Fruit fly (Drosophila melanogaster) whole organism, pupa: ENCODE results near the gene Prosbeta5R2.

Source experiments
- CG10348 ChIP-seq: fragments of 200-800 bp; sonication (Bioruptor generic); IDR thresholded peaks from 2 replicates; pipeline ENCODE4 v1.3.6; 2022; ENCODE audit warnings: missing biosample characterization, missing genetic modification characterization
- CG34367 ChIP-seq: fragments of 200-800 bp; sonication (Bioruptor generic); optimal IDR thresholded peaks from 2 replicates; lab custom pipeline; 2018; ENCODE audit warnings: missing biosample characterization, mild to moderate bottlenecking, missing genetic modification characterization
- CG8301 ChIP-seq: fragments of 200-800 bp; sonication (Bioruptor generic); optimal IDR thresholded peaks from 2 replicates; lab custom pipeline; 2018; ENCODE audit warnings: missing biosample characterization, mild to moderate bottlenecking, missing genetic modification characterization
- CG9948 ChIP-seq: fragments of 200-800 bp; sonication (Bioruptor generic); optimal IDR thresholded peaks from 2 replicates; lab custom pipeline; 2018; ENCODE audit warnings: missing biosample characterization, mild to moderate bottlenecking, missing genetic modification characterization, moderate library complexity
- EcR ChIP-seq: fragments of 200-800 bp; sonication (Bioruptor generic); optimal IDR thresholded peaks from 3 replicates; lab custom pipeline; 2019; ENCODE audit warnings: missing biosample characterization, missing genetic modification characterization, mild to moderate bottlenecking, moderate library complexity, missing genetic modification reagents
- Ets98B ChIP-seq: fragments of 200-800 bp; sonication (Bioruptor generic); IDR thresholded peaks from 2 replicates; pipeline ENCODE4 v1.3.6; 2022; ENCODE audit warnings: missing biosample characterization, missing genetic modification characterization
- Pif1A ChIP-seq: fragments of 200-800 bp; sonication (Bioruptor generic); optimal IDR thresholded peaks from 3 replicates; lab custom pipeline; 2016; ENCODE audit warnings: missing biosample characterization, missing genetic modification characterization
- Pif1B ChIP-seq: fragments of 200-800 bp; sonication (Bioruptor generic); optimal IDR thresholded peaks from 3 replicates; lab custom pipeline; 2016; ENCODE audit warnings: missing biosample characterization, missing genetic modification characterization
- fd96Ca ChIP-seq: fragments of 200-800 bp; sonication (Bioruptor generic); IDR thresholded peaks from 3 replicates; pipeline ENCODE4 v1.3.6; 2022; ENCODE audit warnings: missing biosample characterization, missing genetic modification characterization
- rn ChIP-seq: fragments of 200-800 bp; sonication (Bioruptor generic); IDR thresholded peaks from 2 replicates; pipeline ENCODE4 v1.3.6; 2022; ENCODE audit warnings: missing biosample characterization, missing genetic modification characterization

DNA sequence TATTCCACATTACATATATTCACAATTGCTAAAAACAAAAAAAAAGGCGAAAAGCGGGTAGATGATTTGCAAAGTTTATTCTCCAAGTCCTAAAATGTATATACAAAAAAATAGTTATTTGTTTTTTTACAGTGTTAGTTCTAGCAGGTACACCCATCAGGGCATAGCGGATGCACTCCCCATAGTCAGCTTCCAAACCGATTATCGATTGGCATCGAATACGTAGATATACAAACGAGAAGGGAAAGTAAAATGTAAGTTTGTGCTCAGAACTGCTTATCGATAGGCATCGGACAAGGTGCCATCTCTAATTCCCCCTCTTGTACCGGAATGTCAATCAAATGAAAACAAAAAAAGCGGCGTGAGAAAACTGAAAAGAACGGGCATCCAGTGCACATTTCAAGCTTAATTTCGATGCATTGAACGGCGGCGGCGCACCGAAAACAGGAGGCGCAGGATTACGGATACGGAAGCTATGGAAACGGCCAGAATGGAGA is 27.1 kb upstream of the Prosbeta5R2 start, which contains the start of gene CG5674:
- no peak for TF ChIP-seq CG9948
- TF ChIP-seq CG34367 (tag; lab: Kevin White, UChicago), result no peak
- 0 out of 3 replicates have a peak, but pooled peaks have one; percentile 33 for TF ChIP-seq fd96Ca (GFP tag; lab: Robert Waterston, UW)
- no peak for TF ChIP-seq Pif1B (GFP tag; lab: Kevin White, UChicago)
- no peak for TF ChIP-seq CG10348 (GFP tag; lab: Robert Waterston, UW)
- no peak for TF ChIP-seq Pif1A (GFP tag; lab: Kevin White, UChicago)
- no peak for TF ChIP-seq CG8301
- no peak for TF ChIP-seq EcR (GFP tag; lab: Kevin White, UChicago)
- TF ChIP-seq Ets98B (GFP tag; lab: Robert Waterston, UW), result peak; percentile 32; the same call in 1 of the 2 replicates
- TF ChIP-seq rn, result 0 out of 2 replicates have a peak, but pooled peaks have one; percentile 16
